Worm (Caenorhabditis elegans): ENCODE data around the gene yju-2.

yju-2 gene

DNA sequence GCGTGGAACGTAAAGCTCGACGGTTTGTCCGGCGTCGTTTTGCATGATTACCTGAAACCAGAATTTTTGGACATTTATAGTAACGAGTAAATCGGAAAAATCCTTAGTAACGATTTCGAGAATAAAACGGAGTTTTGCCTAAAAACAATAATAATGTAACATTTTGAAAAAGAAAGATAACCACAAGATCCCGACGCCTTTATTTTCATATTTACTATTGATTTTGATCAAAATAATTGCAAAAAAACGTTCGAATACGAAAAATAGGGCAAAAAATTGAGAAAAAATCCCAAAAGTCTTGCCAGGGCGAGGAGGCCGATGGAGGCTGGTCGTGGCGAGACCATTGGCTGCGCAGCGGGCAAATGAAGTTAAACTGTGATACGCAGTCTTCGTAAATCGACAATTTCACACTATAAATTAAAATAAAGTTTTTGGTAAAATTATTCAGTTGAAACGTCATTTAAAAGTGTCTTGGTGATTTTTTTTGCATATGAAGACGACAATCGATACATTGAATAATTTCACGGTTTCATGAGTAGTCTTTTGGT is 5.5 kb downstream of the yju-2 start, which contains the start of gene rps-21 (continued):
- TF ChIP-seq lin-35 (GFP tag; optimal IDR thresholded peaks at IDR 0.05) (peak; percentile 84 to 92), skn-1 (tag; optimal IDR thresholded peaks at IDR 0.05) (peak; percentile 75), unc-130 (tag; optimal IDR thresholded peaks at IDR 0.05) (peak; percentile 70), irx-1 (tag; optimal IDR thresholded peaks at IDR 0.05) (peak; percentile 49), lin-13 (GFP tag; optimal IDR thresholded peaks at IDR 0.05) (peak; percentile 67), C34B4.2 (tag; optimal IDR thresholded peaks at IDR 0.05) (no peak), sox-4 (tag; optimal IDR thresholded peaks at IDR 0.05) (peak; percentile 25), lin-14 (GFP tag; optimal IDR thresholded peaks at IDR 0.05) (peak; percentile 76), hlh-17 (GFP tag; optimal IDR thresholded peaks at IDR 0.05; ENCODE audit: borderline replicate concordance) (no peak), lin-15B (tag; optimal IDR thresholded peaks at IDR 0.05) (peak; percentile 83), zip-4 (GFP tag; optimal IDR thresholded peaks at IDR 0.05) (peak; percentile 27), hlh-4 (tag; optimal IDR thresholded peaks at IDR 0.05) (no peak), vab-15 (tag; optimal IDR thresholded peaks at IDR 0.05) (peak; percentile 31), unc-62 (GFP tag; optimal IDR thresholded peaks at IDR 0.05) (no peak), C16A3.4 (tag; optimal IDR thresholded peaks at IDR 0.05) (peak; percentile 91), ces-1 (GFP tag; optimal IDR thresholded peaks at IDR 0.05) (no peak), ama-1 (optimal IDR thresholded peaks at IDR 0.05) (no peak), pag-3 (tag; optimal IDR thresholded peaks at IDR 0.05; ENCODE audit: borderline replicate concordance, insufficient read depth) (no peak), elt-3 (tag; optimal IDR thresholded peaks at IDR 0.05) (peak in 2 of 6 experiments; percentile 53 to 62), ceh-82 (tag; optimal IDR thresholded peaks at IDR 0.05) (peak; percentile 59 to 94 (median 78)), mdl-1 (tag; optimal IDR thresholded peaks at IDR 0.05) (peak in 1 of 2 experiments; percentile 48), nhr-90 (tag; optimal IDR thresholded peaks at IDR 0.05; ENCODE audit: poor library complexity) (peak; percentile 72), swsn-7 (tag; optimal IDR thresholded peaks at IDR 0.05) (peak; percentile 80), nhr-76 (tag; optimal IDR thresholded peaks at IDR 0.05) (no peak), isw-1 (GFP tag; IDR thresholded peaks at IDR 0.05) (peak; percentile 85), efl-1 (optimal IDR thresholded peaks at IDR 0.05) (peak; percentile 86 to 88), efl-1 (GFP tag; optimal IDR thresholded peaks at IDR 0.05 in 1 of 2) (peak; percentile 78 to 98), unc-86 (tag; optimal IDR thresholded peaks at IDR 0.05) (peak; percentile 71), fkh-4 (tag; optimal IDR thresholded peaks at IDR 0.05; ENCODE audit: borderline replicate concordance) (no peak), nhr-237 (tag; optimal IDR thresholded peaks at IDR 0.05) (peak; percentile 55), pqm-1 (tag; optimal IDR thresholded peaks at IDR 0.05) (no peak), xbp-1 (tag; optimal IDR thresholded peaks at IDR 0.05) (peak; percentile 88), grh-1 (GFP tag; IDR thresholded peaks at IDR 0.05) (peak; percentile 63), ceh-8 (GFP tag; optimal IDR thresholded peaks at IDR 0.05) (no peak), tlp-1 (tag; optimal IDR thresholded peaks at IDR 0.05) (no peak), nhr-20 (tag; optimal IDR thresholded peaks at IDR 0.05) (peak; percentile 88), snpc-4 (tag; optimal IDR thresholded peaks at IDR 0.05) (peak; percentile 55), nhr-19 (GFP tag; conservative IDR thresholded peaks at IDR 0.05) (peak; percentile 87), lin-39 (tag; optimal IDR thresholded peaks at IDR 0.05) (no peak), nhr-85 (tag) (peak; percentile 91), unc-98 (GFP tag; IDR thresholded peaks at IDR 0.05) (no peak), unc-30 (tag; optimal IDR thresholded peaks at IDR 0.05) (no peak), nhr-12 (tag; optimal IDR thresholded peaks at IDR 0.05) (no peak), mab-9 (GFP tag; IDR thresholded peaks at IDR 0.05) (0 out of 2 replicates have a peak, but pooled peaks have one; percentile 9), F16B12.6 (tag; optimal IDR thresholded peaks at IDR 0.05) (peak; percentile 30), aly-2 (tag; optimal IDR thresholded peaks at IDR 0.05) (no peak), C04F5.9 (tag; optimal IDR thresholded peaks at IDR 0.05) (peak; percentile 71), mef-2 (tag; optimal IDR thresholded peaks at IDR 0.05) (no peak), nhr-47 (tag; optimal IDR thresholded peaks at IDR 0.05) (peak; percentile 84), snu-23 (GFP tag; optimal IDR thresholded peaks at IDR 0.05) (peak; percentile 91)
